Worm (Caenorhabditis elegans) whole organism, young adult: Measurements from ENCODE around the gene F08F3.4.

Source experiments
- B0261.1 ChIP-seq: sonication (generic microtip); optimal IDR thresholded peaks from 2 replicates; lab custom pipeline; 2016; ENCODE audit warnings: mild to moderate bottlenecking, missing genetic modification characterization, moderate library complexity, missing compliant biosample characterization
- attf-3 ChIP-seq: fragments of 200-800 bp; sonication (Bioruptor generic); conservative IDR thresholded peaks from 2 replicates; pipeline ENCODE4 v1.3.6; 2022; ENCODE audit warnings: missing genetic modification reagents, missing genetic modification characterization, missing compliant biosample characterization
- ccch-3 ChIP-seq: fragments of 200-800 bp; sonication (Bioruptor generic); optimal IDR thresholded peaks from 2 replicates; lab custom pipeline; 2018; ENCODE audit warnings: mild to moderate bottlenecking, missing genetic modification characterization, missing compliant biosample characterization
- lsl-1 ChIP-seq: fragments of 200-800 bp; sonication (Bioruptor generic); optimal IDR thresholded peaks from 2 replicates; lab custom pipeline; 2018; ENCODE audit warnings: mild to moderate bottlenecking, missing genetic modification characterization, moderate library complexity, missing compliant biosample characterization
- madf-6 ChIP-seq: fragments of 200-800 bp; sonication (Bioruptor generic); IDR thresholded peaks from 2 replicates; pipeline ENCODE4 v1.3.6; 2022; ENCODE audit warnings: missing genetic modification reagents, missing genetic modification characterization, missing compliant biosample characterization
- nhr-179 ChIP-seq: sonication (generic microtip); optimal IDR thresholded peaks from 2 replicates; lab custom pipeline; 2016; ENCODE audit warnings: mild to moderate bottlenecking, missing genetic modification characterization, missing compliant biosample characterization
- nhr-90 ChIP-seq: sonication (generic microtip); optimal IDR thresholded peaks from 2 replicates; lab custom pipeline; 2016; ENCODE audit warnings: missing genotype, mild to moderate bottlenecking, missing genetic modification characterization, missing compliant biosample characterization
- snpc-1.1 ChIP-seq: sonication (generic microtip); optimal IDR thresholded peaks from 2 replicates; lab custom pipeline; 2017; ENCODE audit warnings: missing genetic modification characterization, mild to moderate bottlenecking, missing compliant biosample characterization, antibody characterized with exemption, moderate library complexity, missing genotype, missing genetic modification reagents; ENCODE audit not compliant: insufficient read depth
- snpc-4 ChIP-seq, 5 experiments: fragments of 150-350 bp in 1 of 5; sonication (generic microtip) in 4 of 5; optimal IDR thresholded peaks; 2 replicates each; lab custom pipeline; 2014 to 2018; ENCODE audit warnings: missing genetic modification characterization in 5 of 5, missing biosample characterization in 3 of 5, antibody characterized with exemption in 2 of 5, mild to moderate bottlenecking in 2 of 5, missing compliant biosample characterization in 2 of 5, missing genotype in 2 of 5, moderate library complexity in 2 of 5, missing genetic modification reagents in 1 of 5
- tlf-1 ChIP-seq: fragments of 200-800 bp; sonication (Bioruptor generic); optimal IDR thresholded peaks from 2 replicates; lab custom pipeline; 2018; ENCODE audit warnings: mild to moderate bottlenecking, missing genetic modification characterization, missing compliant biosample characterization
- unc-130 ChIP-seq: sonication (generic microtip); optimal IDR thresholded peaks from 2 replicates; lab custom pipeline; 2016; ENCODE audit warnings: missing genetic modification reagents, missing genetic modification characterization, missing compliant biosample characterization
- unc-62 ChIP-seq: fragments of 150-350 bp; optimal IDR thresholded peaks from 2 replicates; lab custom pipeline; 2014; ENCODE audit warnings: missing biosample characterization, missing genetic modification reagents, missing genetic modification characterization
- ztf-25 ChIP-seq: fragments of 200-800 bp; sonication (Bioruptor generic); IDR thresholded peaks from 2 replicates; pipeline ENCODE4 v1.3.6; 2022; ENCODE audit warnings: missing genetic modification reagents, missing genetic modification characterization, missing compliant biosample characterization

DNA sequence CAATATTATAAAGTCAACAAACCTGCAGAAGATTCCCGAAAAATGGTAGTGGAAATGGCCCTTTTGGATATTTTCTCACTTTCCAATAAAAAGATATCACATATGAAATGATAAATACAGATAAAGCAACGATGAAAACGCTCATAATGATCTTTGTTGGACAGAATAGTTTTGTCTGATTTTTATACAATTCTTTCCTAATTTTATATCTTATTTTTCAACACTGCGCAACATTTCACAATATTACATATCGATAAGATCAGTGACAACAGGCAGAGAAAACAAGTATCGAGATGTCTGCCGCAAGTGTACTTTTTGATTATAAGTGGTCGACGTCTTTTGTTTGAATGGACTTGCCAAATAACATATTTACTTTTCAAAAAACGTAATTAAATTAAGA is 12.4 kb downstream of the F08F3.4 start, which contains the start of gene cyp-14A5:
- TF ChIP-seq unc-130 (GFP tag; lab: Kevin White, UChicago) (no peak), unc-62 (GFP tag; lab: Kevin White, UChicago) (no peak), ccch-3 (GFP tag; lab: Kevin White, UChicago) (no peak), nhr-90 (no peak), snpc-4 (GFP tag; optimal IDR thresholded peaks at IDR 0.05; lab: Kevin White, UChicago) (no peak), snpc-4 (tag; optimal IDR thresholded peaks at IDR 0.05; lab: Kevin White, UChicago) (no peak), madf-6 (GFP tag; lab: Robert Waterston, UW) (no peak), attf-3 (GFP tag; lab: Robert Waterston, UW) (no peak), tlf-1 (GFP tag; lab: Kevin White, UChicago) (no peak), ztf-25 (no peak), nhr-179 (tag; lab: Kevin White, UChicago) (no peak), B0261.1 (tag; lab: Kevin White, UChicago) (no peak), lsl-1 (GFP tag; lab: Kevin White, UChicago) (no peak), snpc-1.1 (no peak)
